Worm (Caenorhabditis elegans) whole organism, L3 larva: ENCODE data around the gene gpx-6.

Source experiments
- ceh-82 ChIP-seq: fragments of 150-350 bp; optimal IDR thresholded peaks from 2 replicates; lab custom pipeline; 2014; ENCODE audit warnings: missing biosample characterization, missing genetic modification characterization
- pqm-1 ChIP-seq: fragments of 150-350 bp; optimal IDR thresholded peaks from 2 replicates; lab custom pipeline; 2017; ENCODE audit warnings: missing biosample characterization, missing genetic modification characterization, inconsistent platforms
- unc-39 ChIP-seq: sonication (generic microtip); optimal IDR thresholded peaks from 4 replicates; lab custom pipeline; 2017; ENCODE audit warnings: missing biosample characterization, missing genetic modification characterization

DNA sequence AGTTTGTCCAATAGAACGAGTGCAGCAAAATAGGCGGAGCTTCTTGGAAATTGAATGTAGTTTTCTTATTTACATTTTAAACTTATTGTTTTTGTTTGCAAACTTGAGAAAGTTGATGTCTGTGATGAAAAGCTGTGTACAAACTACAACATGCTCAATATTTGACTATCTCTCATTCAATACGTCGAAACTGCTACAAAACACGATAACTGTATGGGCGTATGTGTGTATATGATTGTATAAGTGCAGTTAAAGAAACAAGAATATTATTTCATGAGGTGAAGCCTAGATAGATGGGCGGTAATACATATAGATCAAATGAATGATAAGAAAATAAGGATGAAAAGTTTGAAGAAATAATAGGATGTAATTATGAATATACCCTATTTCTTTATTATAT, 17.6 kb downstream of the gpx-6 start:
- no peak for TF ChIP-seq unc-39
- TF ChIP-seq pqm-1 (tag; lab: Kevin White, UChicago) = no peak
- TF ChIP-seq ceh-82 (tag; lab: Kevin White, UChicago) = no peak
